Fruit fly (Drosophila melanogaster): ENCODE data around the gene Dora.

Gene Dora

DNA sequence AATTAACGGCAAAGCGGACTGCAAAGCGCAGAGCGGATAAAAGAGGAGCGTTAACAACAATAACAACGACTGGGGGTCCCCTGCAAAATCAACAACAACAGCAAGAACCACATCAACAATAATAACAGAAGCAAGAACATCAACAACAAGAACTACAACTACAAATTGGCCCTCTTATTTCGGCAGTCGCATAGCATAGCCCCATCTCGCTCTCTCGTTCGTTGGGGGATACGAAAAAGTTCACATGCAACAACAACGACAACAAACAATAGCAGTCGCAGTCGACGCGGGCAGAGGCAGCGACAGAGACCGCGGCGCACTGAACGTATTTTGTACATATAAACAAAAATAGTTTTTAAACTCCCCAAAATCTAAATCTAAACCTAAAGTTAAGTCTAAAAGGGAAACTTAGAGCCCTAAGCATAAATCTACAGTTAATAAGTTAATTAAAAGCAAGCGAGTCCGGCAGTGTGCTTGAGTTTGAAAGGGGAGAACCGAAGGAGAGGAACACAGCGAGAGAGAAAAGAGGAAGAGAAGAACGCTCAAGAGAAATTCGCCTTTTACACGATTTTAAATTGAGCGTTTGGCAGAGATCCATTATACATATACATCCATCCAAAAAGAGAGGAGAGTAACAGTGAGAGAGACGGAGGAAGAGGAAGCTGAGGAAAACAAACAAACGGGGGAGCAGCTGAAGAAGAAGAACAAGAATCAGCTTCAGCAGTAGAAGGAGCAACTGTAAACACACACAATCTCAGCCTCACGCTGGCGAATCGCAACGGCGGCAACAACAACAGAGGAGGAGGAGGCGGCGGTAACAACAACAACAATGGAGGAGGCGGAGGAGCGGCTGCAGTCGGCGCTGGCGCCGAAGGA, 971 bp downstream of the Dora start:
- TF ChIP-seq Ets98B (GFP tag; IDR thresholded peaks at IDR 0.05), result no peak
- TF ChIP-seq CG13204 (GFP tag; optimal IDR thresholded peaks at IDR 0.05), result peak; percentile 93

dm6 chrX:18866289-18866832, 2.6 kb downstream of the Dora start:
- peak; percentile 14 for TF ChIP-seq CG15710 (tag; optimal IDR thresholded peaks at IDR 0.05)
- no peak for TF ChIP-seq rn (GFP tag; IDR thresholded peaks at IDR 0.05)
- TF ChIP-seq CG8301 (tag; optimal IDR thresholded peaks at IDR 0.05), result no peak
- TF ChIP-seq gl (tag; optimal IDR thresholded peaks at IDR 0.05), result peak; percentile 48
- TF ChIP-seq CG17806 (tag; optimal IDR thresholded peaks at IDR 0.05), result peak; percentile 19
- TF ChIP-seq CG34367 (tag; optimal IDR thresholded peaks at IDR 0.05), result peak; percentile 7
- peak; percentile 10 for TF ChIP-seq CG8159 (tag; optimal IDR thresholded peaks at IDR 0.05)
- TF ChIP-seq fd96Ca (GFP tag; IDR thresholded peaks at IDR 0.05), result no peak
- TF ChIP-seq EcR (GFP tag; optimal IDR thresholded peaks at IDR 0.05), result peak; percentile 50
- TF ChIP-seq CG10348 (GFP tag; IDR thresholded peaks at IDR 0.05), result no peak
- no peak for TF ChIP-seq Snoo (tag; optimal IDR thresholded peaks at IDR 0.05)
- peak; percentile 71 for TF ChIP-seq CG13204 (GFP tag; optimal IDR thresholded peaks at IDR 0.05)
- TF ChIP-seq D1 (tag; optimal IDR thresholded peaks at IDR 0.05), result no peak

dm6 chrX:18868142-18868541, 4.4 kb downstream of the Dora start:
- no peak for TF ChIP-seq Ets98B (GFP tag; IDR thresholded peaks at IDR 0.05)
- TF ChIP-seq EcR (GFP tag; optimal IDR thresholded peaks at IDR 0.05), result peak; percentile 80

DNA sequence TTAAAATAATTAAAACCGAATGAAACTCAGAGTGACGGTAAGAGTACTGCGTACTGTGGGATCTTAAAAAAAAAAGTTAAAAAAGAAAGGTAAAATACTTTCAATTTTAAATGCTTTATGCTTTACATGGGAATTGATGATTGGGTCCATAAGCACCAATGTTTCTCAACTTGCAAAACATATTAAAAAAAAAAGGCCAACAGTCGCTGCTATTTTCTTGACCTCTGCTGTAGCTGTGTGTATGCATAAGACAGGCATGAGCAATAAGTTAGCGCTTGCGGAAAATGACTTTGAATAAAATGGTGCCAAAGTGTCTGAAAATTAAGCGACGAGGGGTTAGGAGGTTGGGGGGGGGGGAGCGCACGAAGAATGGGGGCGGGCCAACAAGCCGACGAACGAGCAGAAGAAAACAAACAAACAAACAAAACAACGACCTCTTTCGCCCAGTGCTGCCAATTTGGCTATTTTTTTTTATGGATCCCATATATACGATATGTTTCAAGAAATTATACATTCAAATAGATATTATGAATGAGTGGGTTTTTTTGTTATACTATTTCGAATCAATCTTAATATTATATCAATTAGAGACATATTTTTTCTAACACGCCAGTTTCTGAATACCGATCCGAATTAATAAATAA, 5.9 kb downstream of the Dora start:
- TF ChIP-seq gl (tag; optimal IDR thresholded peaks at IDR 0.05) (peak; percentile 54), Snoo (tag; optimal IDR thresholded peaks at IDR 0.05) (peak; percentile 65), CG15710 (tag; optimal IDR thresholded peaks at IDR 0.05) (peak; percentile 71), Pif1B (GFP tag; optimal IDR thresholded peaks at IDR 0.05) (peak; percentile 78), CG12605 (GFP tag; IDR thresholded peaks at IDR 0.05) (peak; percentile 74), CG9948 (tag; optimal IDR thresholded peaks at IDR 0.05) (peak; percentile 68), fd96Ca (GFP tag; IDR thresholded peaks at IDR 0.05) (peak; percentile 75), CG4496 (GFP tag; IDR thresholded peaks at IDR 0.05) (peak; percentile 79; the same call in 2 of the 3 replicates), EcR (GFP tag; optimal IDR thresholded peaks at IDR 0.05) (no peak), CG8159 (tag; optimal IDR thresholded peaks at IDR 0.05) (peak; percentile 81), CG8301 (tag; optimal IDR thresholded peaks at IDR 0.05) (peak; percentile 57), rn (GFP tag; IDR thresholded peaks at IDR 0.05) (peak; percentile 39; the same call in 1 of the 2 replicates), Ets98B (GFP tag; IDR thresholded peaks at IDR 0.05) (peak; percentile 74), Pif1A (GFP tag; optimal IDR thresholded peaks at IDR 0.05) (no peak), CG32121 (GFP tag; IDR thresholded peaks at IDR 0.05) (peak; percentile 76), CG13204 (GFP tag; optimal IDR thresholded peaks at IDR 0.05) (peak; percentile 35), CG17806 (tag; optimal IDR thresholded peaks at IDR 0.05) (peak; percentile 79), D1 (tag; optimal IDR thresholded peaks at IDR 0.05) (no peak), CG14655 (GFP tag; optimal IDR thresholded peaks at IDR 0.05) (no peak), CG10348 (GFP tag; IDR thresholded peaks at IDR 0.05) (no peak), CG34367 (tag; optimal IDR thresholded peaks at IDR 0.05) (peak; percentile 59)

- TF ChIP-seq CG13204 (GFP tag; optimal IDR thresholded peaks at IDR 0.05), result no peak
- TF ChIP-seq CG14655 (GFP tag; optimal IDR thresholded peaks at IDR 0.05), result no peak
- no peak for TF ChIP-seq CG15710 (tag; optimal IDR thresholded peaks at IDR 0.05)
- no peak for TF ChIP-seq gl (tag; optimal IDR thresholded peaks at IDR 0.05)
- no peak for TF ChIP-seq CG4496 (GFP tag; IDR thresholded peaks at IDR 0.05)
- no peak for TF ChIP-seq Pif1A (GFP tag; optimal IDR thresholded peaks at IDR 0.05)
- no peak for TF ChIP-seq CG34367 (tag; optimal IDR thresholded peaks at IDR 0.05)
- no peak for TF ChIP-seq Pif1B (GFP tag; optimal IDR thresholded peaks at IDR 0.05)
- TF ChIP-seq EcR (GFP tag; optimal IDR thresholded peaks at IDR 0.05), result no peak
- TF ChIP-seq CG12605 (GFP tag; IDR thresholded peaks at IDR 0.05), result no peak
Measured at dm6 chrX:18883999-18884671, 20.4 kb downstream of the Dora start, which contains the start of gene CG7332. CG7332 (plus strand) TSS chrX:18884513.

- peak; percentile 65 for TF ChIP-seq D1 (tag; optimal IDR thresholded peaks at IDR 0.05)
- TF ChIP-seq Ets98B (GFP tag; IDR thresholded peaks at IDR 0.05), result no peak
Measured at dm6 chrX:18893433-18893832, 29.7 kb downstream of the Dora start, which contains the start of gene Flacc. Flacc (minus strand) TSS chrX:18893636.

Measured in whole organism, pupa.